In the genomic region with DNA sequence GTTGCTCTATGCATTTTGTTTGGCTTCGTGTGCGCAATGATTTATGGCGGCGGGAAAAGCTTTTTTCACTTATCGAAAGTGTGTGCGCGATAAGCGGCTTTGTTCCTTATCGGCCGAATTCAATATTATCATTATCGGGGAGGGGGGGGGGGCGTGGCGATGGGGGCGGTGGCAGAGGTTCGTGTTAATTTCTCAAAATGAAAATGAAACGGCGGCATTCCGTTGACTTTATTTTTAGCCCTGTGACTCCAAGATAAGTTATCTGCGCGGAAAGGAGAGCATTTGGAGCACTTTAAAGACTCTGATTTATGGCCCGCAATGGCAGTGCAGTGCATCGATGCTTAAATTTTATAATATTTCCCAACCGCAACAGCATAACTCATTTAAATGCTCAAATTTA, we compare ENCODE assay signal across 3 fruit fly cellular contexts.
TF ChIP-seq lines count a peak whose summit lies in the region.

No protein-coding gene starts in this region.

- TF ChIP-seq CTCF in whole organism, embryonic (GFP tag; optimal IDR thresholded peaks at IDR 0.05; lab: Kevin White, UChicago): no peak

TF ChIP-seq in whole organism, embryonic, 481 proteins besides CTCF, POLR2A, EP300 and RAD21:
- TF ChIP-seq GATAe (GFP tag; conservative IDR thresholded peaks at IDR 0.05; lab: Robert Waterston, UW) (peak; percentile 89), sd (tag; optimal IDR thresholded peaks at IDR 0.05; lab: Kevin White, UChicago) (peak; percentile 67), ERR (GFP tag; optimal IDR thresholded peaks at IDR 0.05; lab: Kevin White, UChicago) (no peak), crol (GFP tag; IDR thresholded peaks at IDR 0.05; lab: Robert Waterston, UW) (peak; percentile 53), lab (GFP tag; optimal IDR thresholded peaks at IDR 0.05; lab: Kevin White, UChicago) (peak; percentile 38), Gug (GFP tag; IDR thresholded peaks at IDR 0.05; lab: Robert Waterston, UW) (no peak), CG5180 (GFP tag; optimal IDR thresholded peaks at IDR 0.05; lab: Kevin White, UChicago) (no peak), sug (tag; optimal IDR thresholded peaks at IDR 0.05; lab: Kevin White, UChicago) (peak; percentile 5), exex (tag; optimal IDR thresholded peaks at IDR 0.05; lab: Kevin White, UChicago) (peak; percentile 19), grn (GFP tag; optimal IDR thresholded peaks at IDR 0.05; lab: Kevin White, UChicago) (peak; percentile 20)
TF ChIP-seq in whole organism, embryonic: peak in this region for 7.

TF ChIP-seq in whole organism, prepupa, 60 proteins besides CTCF, POLR2A, EP300 and RAD21:
- TF ChIP-seq svp (GFP tag; lab: Kevin White, UChicago) (peak; percentile 75), topi (GFP tag; optimal IDR thresholded peaks at IDR 0.05; lab: Kevin White, UChicago) (no peak), CG3032 (tag; optimal IDR thresholded peaks at IDR 0.05; lab: Kevin White, UChicago) (no peak)

TF ChIP-seq in whole organism, wandering third instar larva, 38 proteins besides CTCF, POLR2A, EP300 and RAD21:
- TF ChIP-seq OdsH (GFP tag; optimal IDR thresholded peaks at IDR 0.05; lab: Kevin White, UChicago) (no peak), CG32264 (GFP tag; optimal IDR thresholded peaks at IDR 0.05; lab: Kevin White, UChicago) (no peak), Jra (GFP tag; optimal IDR thresholded peaks at IDR 0.05; lab: Kevin White, UChicago) (no peak), Rel (GFP tag; optimal IDR thresholded peaks at IDR 0.05; lab: Kevin White, UChicago) (no peak), Rel (tag; optimal IDR thresholded peaks at IDR 0.05; lab: Kevin White, UChicago) (peak; percentile 73)
